Worm (Caenorhabditis elegans): ENCODE data around the gene gur-4.

DNA sequence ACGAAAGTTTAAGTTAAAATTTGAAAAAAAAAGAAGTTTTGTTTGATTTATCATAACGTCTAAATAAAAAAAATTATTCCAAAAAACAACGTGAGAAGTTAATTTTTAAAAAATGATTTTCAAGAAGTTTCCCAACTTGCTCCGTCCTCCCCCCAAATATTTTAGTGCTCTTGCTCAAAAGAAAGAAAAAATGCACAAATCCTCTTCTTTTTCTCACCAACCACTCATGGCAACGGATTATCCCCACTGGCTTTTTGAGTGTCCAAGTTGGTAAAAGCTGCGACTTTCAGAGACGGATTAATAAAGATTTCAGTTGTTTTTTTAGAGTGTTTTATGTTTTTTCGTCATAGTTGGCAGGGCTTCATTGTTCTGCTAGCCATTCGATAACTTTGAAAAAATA lies 7.1 kb upstream of the gur-4 start, which contains the start of gene Y39G8C.2:
- TF ChIP-seq him-1 (tag; optimal IDR thresholded peaks at IDR 0.05) (no peak), W03F9.2 (tag; optimal IDR thresholded peaks at IDR 0.05) (no peak)

Measured in whole organism, L4/young adult.